Worm (Caenorhabditis elegans) whole organism, late embryonic: ENCODE data around the gene C08E3.14.

Experiments used
- F13H6.1 ChIP-seq: sonication (generic microtip); optimal IDR thresholded peaks from 2 replicates; lab custom pipeline; 2016; ENCODE audit warnings: missing genetic modification characterization, missing compliant biosample characterization
- Y22D7AL.16 ChIP-seq: sonication (generic microtip); optimal IDR thresholded peaks from 2 replicates; lab custom pipeline; 2016; ENCODE audit warnings: missing genetic modification characterization, missing compliant biosample characterization
- ahr-1 ChIP-seq: sonication (generic microtip); optimal IDR thresholded peaks from 2 replicates; lab custom pipeline; 2016; ENCODE audit warnings: missing genetic modification characterization, missing compliant biosample characterization
- ceh-18 ChIP-seq: sonication (generic microtip); optimal IDR thresholded peaks from 2 replicates; lab custom pipeline; 2016; ENCODE audit warnings: missing genetic modification characterization, missing compliant biosample characterization
- ceh-19 ChIP-seq: fragments of 200-800 bp; sonication (Bioruptor generic); optimal IDR thresholded peaks from 2 replicates; lab custom pipeline; 2018; ENCODE audit warnings: mild to moderate bottlenecking, missing genetic modification characterization, missing compliant biosample characterization
- ceh-2 ChIP-seq: sonication (generic microtip); optimal IDR thresholded peaks from 2 replicates; lab custom pipeline; 2016; ENCODE audit warnings: missing genotype, missing genetic modification characterization, missing compliant biosample characterization
- ceh-22 ChIP-seq: sonication (generic microtip); optimal IDR thresholded peaks from 2 replicates; lab custom pipeline; 2017; ENCODE audit warnings: missing biosample characterization, missing genetic modification characterization
- ceh-24 ChIP-seq: sonication (generic microtip); optimal IDR thresholded peaks from 2 replicates; lab custom pipeline; 2016; ENCODE audit warnings: mild to moderate bottlenecking, missing genetic modification characterization, missing compliant biosample characterization
- ceh-30 ChIP-seq: fragments of 150-350 bp; optimal IDR thresholded peaks from 2 replicates; lab custom pipeline; 2014; ENCODE audit warnings: missing biosample characterization, missing genetic modification characterization
- ceh-34 ChIP-seq: sonication (generic microtip); optimal IDR thresholded peaks from 2 replicates; lab custom pipeline; 2016; ENCODE audit warnings: mild to moderate bottlenecking, missing genetic modification characterization, missing compliant biosample characterization
- ceh-48 ChIP-seq: sonication (generic microtip); optimal IDR thresholded peaks from 2 replicates; lab custom pipeline; 2016; ENCODE audit warnings: missing genetic modification characterization, inconsistent platforms, missing compliant biosample characterization
- ceh-6 ChIP-seq: fragments of 200-800 bp; sonication (Bioruptor generic); optimal IDR thresholded peaks from 2 replicates; lab custom pipeline; 2018; ENCODE audit warnings: mild to moderate bottlenecking, missing genetic modification characterization, missing compliant biosample characterization
- ceh-9 ChIP-seq: sonication (generic microtip); optimal IDR thresholded peaks from 2 replicates; lab custom pipeline; 2016; ENCODE audit warnings: mild to moderate bottlenecking, missing genetic modification characterization, inconsistent platforms, missing compliant biosample characterization
- che-1 ChIP-seq: sonication (generic microtip); optimal IDR thresholded peaks from 2 replicates; lab custom pipeline; 2016; ENCODE audit warnings: mild to moderate bottlenecking, missing genetic modification characterization, missing compliant biosample characterization
- dve-1 ChIP-seq: sonication (generic microtip); optimal IDR thresholded peaks from 2 replicates; lab custom pipeline; 2017; ENCODE audit warnings: antibody characterized with exemption, mild to moderate bottlenecking, missing genetic modification characterization, missing compliant biosample characterization
- elt-2 ChIP-seq: sonication (generic microtip); optimal IDR thresholded peaks from 2 replicates; lab custom pipeline; 2016; ENCODE audit warnings: missing genetic modification reagents, missing genetic modification characterization, missing compliant biosample characterization
- ets-4 ChIP-seq: sonication (generic microtip); optimal IDR thresholded peaks from 2 replicates; lab custom pipeline; 2016; ENCODE audit warnings: missing genetic modification characterization, missing compliant biosample characterization
- fkh-6 ChIP-seq: sonication (generic microtip); optimal IDR thresholded peaks from 2 replicates; lab custom pipeline; 2016; ENCODE audit warnings: missing genetic modification characterization, missing compliant biosample characterization
- gmeb-2 ChIP-seq: sonication (generic microtip); optimal IDR thresholded peaks from 2 replicates; lab custom pipeline; 2016; ENCODE audit warnings: missing genetic modification characterization, inconsistent platforms, missing compliant biosample characterization
- hlh-15 ChIP-seq: sonication (generic microtip); optimal IDR thresholded peaks from 2 replicates; lab custom pipeline; 2016; ENCODE audit warnings: missing genetic modification characterization, missing compliant biosample characterization
- hlh-6 ChIP-seq: sonication (generic microtip); optimal IDR thresholded peaks from 2 replicates; lab custom pipeline; 2016; ENCODE audit warnings: missing genotype, missing genetic modification characterization, missing compliant biosample characterization
- lin-11 ChIP-seq: fragments of 200-800 bp; sonication (Bioruptor generic); optimal IDR thresholded peaks from 2 replicates; lab custom pipeline; 2018; ENCODE audit warnings: mild to moderate bottlenecking, missing genetic modification characterization, missing compliant biosample characterization
- madf-2 ChIP-seq: sonication (generic microtip); optimal IDR thresholded peaks from 2 replicates; lab custom pipeline; 2017; ENCODE audit warnings: missing genetic modification characterization, missing compliant biosample characterization
- mec-3 ChIP-seq: sonication (generic microtip); optimal IDR thresholded peaks from 2 replicates; lab custom pipeline; 2016; ENCODE audit warnings: borderline replicate concordance, missing genetic modification characterization, missing compliant biosample characterization
- nfya-1 ChIP-seq: sonication (generic microtip); optimal IDR thresholded peaks from 2 replicates; lab custom pipeline; 2017; ENCODE audit warnings: missing genetic modification characterization, mild to moderate bottlenecking, missing compliant biosample characterization, antibody characterized with exemption, moderate library complexity
- nhr-11 ChIP-seq: fragments of 150-350 bp; optimal IDR thresholded peaks from 2 replicates; lab custom pipeline; 2014; ENCODE audit warnings: missing biosample characterization, missing genetic modification characterization
- nhr-232 ChIP-seq: sonication (generic microtip); optimal IDR thresholded peaks from 2 replicates; lab custom pipeline; 2016; ENCODE audit warnings: missing genetic modification characterization, missing compliant biosample characterization
- npax-4 ChIP-seq: sonication (generic microtip); optimal IDR thresholded peaks from 2 replicates; lab custom pipeline; 2016; ENCODE audit warnings: missing genetic modification characterization, missing compliant biosample characterization
- odd-2 ChIP-seq: sonication (generic microtip); optimal IDR thresholded peaks from 2 replicates; lab custom pipeline; 2017; ENCODE audit warnings: antibody characterized with exemption, mild to moderate bottlenecking, missing genetic modification characterization, missing compliant biosample characterization
- pqm-1 ChIP-seq: sonication (generic microtip); optimal IDR thresholded peaks from 2 replicates; lab custom pipeline; 2016; ENCODE audit warnings: missing genetic modification characterization, missing compliant biosample characterization
- pros-1 ChIP-seq: fragments of 150-350 bp; optimal IDR thresholded peaks from 2 replicates; lab custom pipeline; 2014; ENCODE audit warnings: missing biosample characterization, missing genetic modification reagents, missing genetic modification characterization
- ref-2 ChIP-seq: sonication (generic microtip); optimal IDR thresholded peaks from 2 replicates; lab custom pipeline; 2016; ENCODE audit warnings: missing genetic modification characterization, missing compliant biosample characterization
- rnt-1 ChIP-seq: sonication (generic microtip); optimal IDR thresholded peaks from 2 replicates; lab custom pipeline; 2016; ENCODE audit warnings: missing genetic modification characterization, missing compliant biosample characterization
- sdc-2 ChIP-seq: sonication (generic microtip); optimal IDR thresholded peaks from 2 replicates; lab custom pipeline; 2016; ENCODE audit warnings: missing genotype, missing genetic modification characterization, missing compliant biosample characterization
- sox-2 ChIP-seq: fragments of 200-800 bp; sonication (Bioruptor generic); IDR thresholded peaks from 2 replicates; pipeline ENCODE4 v1.3.6; 2022; ENCODE audit warnings: missing genetic modification reagents, missing genetic modification characterization, missing compliant biosample characterization
- sox-4 ChIP-seq: sonication (generic microtip); optimal IDR thresholded peaks from 2 replicates; lab custom pipeline; 2017; ENCODE audit warnings: mild to moderate bottlenecking, missing genetic modification characterization, inconsistent platforms, missing compliant biosample characterization
- ttx-3 ChIP-seq: sonication (generic microtip); optimal IDR thresholded peaks from 2 replicates; lab custom pipeline; 2016; ENCODE audit warnings: missing genetic modification reagents, missing genetic modification characterization, missing compliant biosample characterization
- ztf-16 ChIP-seq: sonication (generic microtip); optimal IDR thresholded peaks from 2 replicates; lab custom pipeline; 2017; ENCODE audit warnings: missing genetic modification characterization, missing compliant biosample characterization

C08E3.14 gene

ce11 chrII:1610630-1611029 lies 15.1 kb upstream of the C08E3.14 start, which contains the start of gene fbxa-163:
Gene fbxa-163 (minus strand): TSS chrII:1610730.
- TF ChIP-seq ceh-9 (tag; lab: Kevin White, UChicago) (no peak), madf-2 (tag; lab: Kevin White, UChicago) (no peak), sox-4 (no peak), nhr-232 (tag; lab: Kevin White, UChicago) (no peak), ahr-1 (tag; lab: Kevin White, UChicago) (no peak), nfya-1 (no peak)

DNA sequence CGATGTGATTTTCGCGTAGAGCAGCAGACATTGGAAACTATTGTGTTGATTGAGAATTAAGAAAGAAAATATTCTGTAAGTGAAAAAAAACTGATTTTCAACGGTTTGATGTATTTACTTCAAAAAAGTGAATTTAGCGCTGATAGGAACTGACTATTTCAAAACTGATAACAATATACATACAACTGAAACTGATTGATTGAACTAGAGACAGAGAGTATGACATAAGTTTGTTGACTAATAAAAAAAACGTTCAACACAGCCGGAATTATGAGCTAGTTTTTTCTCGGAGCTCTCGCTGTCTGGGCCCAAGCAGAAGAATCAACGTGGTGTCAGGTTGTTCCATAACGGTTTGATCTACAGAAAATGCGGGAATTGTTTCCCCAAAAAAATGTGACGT lies 11.8 kb upstream of the C08E3.14 start, which contains the start of gene fbxa-164:
fbxa-164 (minus strand) TSS at position 101 of the 400 bp plus-strand sequence.
- TF ChIP-seq fkh-6 (tag; lab: Kevin White, UChicago) (no peak), elt-2 (no peak), pros-1 (tag; lab: Kevin White, UChicago) (no peak), ceh-9 (tag; lab: Kevin White, UChicago) (no peak), ref-2 (tag; lab: Kevin White, UChicago) (no peak)

- TF ChIP-seq ref-2 (tag; lab: Kevin White, UChicago), result no peak
- no peak for TF ChIP-seq hlh-15
- no peak for TF ChIP-seq ceh-9 (tag; lab: Kevin White, UChicago)
- TF ChIP-seq ceh-30 (tag; lab: Kevin White, UChicago), result no peak
- TF ChIP-seq Y22D7AL.16 (tag; lab: Kevin White, UChicago), result no peak
- TF ChIP-seq madf-2 (tag; lab: Kevin White, UChicago), result no peak
- TF ChIP-seq ceh-2 (tag; lab: Kevin White, UChicago), result no peak
- TF ChIP-seq hlh-6 (tag; lab: Kevin White, UChicago), result no peak
- TF ChIP-seq mec-3 (tag; lab: Kevin White, UChicago), result no peak
- TF ChIP-seq ahr-1 (tag; lab: Kevin White, UChicago), result no peak
- no peak for TF ChIP-seq sdc-2 (tag; lab: Kevin White, UChicago)
Observed at ce11 chrII:1616382-1616781, 9.4 kb upstream of the C08E3.14 start, which contains the start of gene fbxa-165. Gene fbxa-165 (minus strand): TSS chrII:1616482.

- TF ChIP-seq pqm-1 (tag; lab: Kevin White, UChicago) (no peak), sdc-2 (tag; lab: Kevin White, UChicago) (no peak), ets-4 (tag; lab: Kevin White, UChicago) (no peak), ceh-18 (tag; lab: Kevin White, UChicago) (no peak), nhr-11 (no peak), ceh-6 (GFP tag; lab: Kevin White, UChicago) (no peak), rnt-1 (tag; lab: Kevin White, UChicago) (no peak), F13H6.1 (tag; lab: Kevin White, UChicago) (no peak), hlh-15 (no peak)
- TF ChIP-seq, all 69 proteins: peak for 0
Observed at ce11 chrII:1618948-1619347, 6.8 kb upstream of the C08E3.14 start, which contains the start of gene fbxa-166. Gene fbxa-166 (minus strand): TSS chrII:1619048.

ce11 chrII:1621180-1621579 lies 4.6 kb upstream of the C08E3.14 start, which contains the start of gene fbxa-158:
Gene fbxa-158 (minus strand): TSS chrII:1621280.
- TF ChIP-seq ceh-22 (no peak), dve-1 (tag; lab: Kevin White, UChicago) (no peak), nfya-1 (no peak), lin-11 (no peak), ceh-48 (no peak), ets-4 (tag; lab: Kevin White, UChicago) (no peak)

- TF ChIP-seq che-1 (tag; lab: Kevin White, UChicago) (no peak), elt-2 (peak; percentile 46)
- TF ChIP-seq, all 69 proteins: peak for 1
Observed at ce11 chrII:1621795-1622194, 4.0 kb upstream of the C08E3.14 start.

DNA sequence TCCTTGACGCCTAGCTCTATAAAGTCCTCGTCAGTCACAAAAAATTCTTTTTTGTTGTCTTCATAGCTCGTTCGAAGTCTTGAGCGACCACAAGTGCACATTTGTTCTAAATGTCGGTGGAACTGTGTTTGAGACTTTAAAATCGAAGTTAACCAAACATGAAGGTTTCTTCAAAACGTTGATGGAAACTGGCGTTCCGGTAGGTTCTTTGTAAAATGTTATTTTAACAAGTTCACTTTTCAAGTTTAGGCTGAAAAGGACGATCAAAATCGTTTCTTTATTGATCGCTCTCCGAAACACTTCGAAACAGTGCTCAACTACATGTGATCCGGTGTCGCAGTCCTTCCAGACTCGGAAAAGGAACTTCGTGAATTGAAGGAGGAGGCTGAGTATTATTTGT lies 1.2 kb upstream of the C08E3.14 start, which contains the start of gene fbxa-160:
fbxa-160 (minus strand) TSS at position 101 of the 400 bp plus-strand sequence.
- TF ChIP-seq ets-4 (tag; lab: Kevin White, UChicago) (no peak), sox-2 (GFP tag; lab: Robert Waterston, UW) (no peak), odd-2 (tag; lab: Kevin White, UChicago) (no peak), hlh-15 (no peak), lin-11 (no peak), ceh-19 (GFP tag; lab: Kevin White, UChicago) (no peak), nhr-232 (tag; lab: Kevin White, UChicago) (no peak), ceh-9 (tag; lab: Kevin White, UChicago) (no peak), gmeb-2 (tag; lab: Kevin White, UChicago) (no peak), ceh-34 (tag; lab: Kevin White, UChicago) (no peak), ceh-18 (tag; lab: Kevin White, UChicago) (no peak), mec-3 (tag; lab: Kevin White, UChicago) (no peak), elt-2 (no peak), ztf-16 (tag; lab: Kevin White, UChicago) (no peak), ceh-24 (tag; lab: Kevin White, UChicago) (no peak), ref-2 (tag; lab: Kevin White, UChicago) (no peak), npax-4 (tag; lab: Kevin White, UChicago) (no peak), ttx-3 (tag; lab: Kevin White, UChicago) (no peak)
